Fruit fly (Drosophila melanogaster): ENCODE measurements around the gene anchor.
A peak's percentile ranks its signal among the peaks of the same experiment; 100 is the strongest.

The anchor gene

DNA sequence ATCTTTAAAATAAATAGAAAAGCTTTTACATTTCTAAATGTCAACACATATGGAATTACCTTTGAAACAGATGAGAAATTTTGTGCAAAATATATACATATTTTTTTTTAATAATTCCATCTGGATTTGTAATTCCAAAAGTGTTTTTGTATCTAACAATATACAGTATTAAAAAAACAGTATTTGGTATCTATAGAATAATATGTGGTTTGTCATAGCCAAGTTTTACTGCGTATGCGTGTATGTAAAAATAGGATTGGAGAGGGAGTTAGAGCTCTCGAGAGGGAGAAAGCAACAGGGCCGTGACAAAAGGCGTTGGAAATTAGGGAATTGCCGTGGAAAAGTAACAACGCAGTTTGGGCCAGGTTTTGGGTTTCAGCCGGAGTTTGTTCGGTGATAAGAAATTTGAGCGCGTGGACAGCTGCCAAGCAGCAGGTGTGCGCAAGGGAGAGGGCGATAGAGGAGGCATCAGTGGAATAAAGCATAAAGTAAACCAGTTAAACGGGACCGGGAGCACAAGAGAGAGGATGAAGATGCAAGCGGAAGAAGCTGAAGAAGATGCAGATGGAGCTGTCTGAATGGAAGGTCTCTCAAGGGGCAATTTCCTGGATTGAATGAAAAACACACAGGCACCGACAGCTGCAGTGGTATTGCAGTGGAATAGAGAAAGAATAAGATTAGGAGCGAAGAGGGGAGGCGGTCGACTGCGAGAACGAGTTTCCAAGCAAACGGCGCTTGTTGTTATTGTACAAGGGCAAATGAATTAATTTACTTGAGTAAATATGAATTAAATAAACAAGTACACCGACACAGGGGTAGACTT lies 31.5 kb downstream of the anchor start (continued):
- TF ChIP-seq pan (optimal IDR thresholded peaks at IDR 0.05) = no peak
- no peak for TF ChIP-seq Dfd (GFP tag; optimal IDR thresholded peaks at IDR 0.05)
- TF ChIP-seq Abd-B (GFP tag; optimal IDR thresholded peaks at IDR 0.05) = no peak
- peak; percentile 65 for TF ChIP-seq dmrt93B (GFP tag; optimal IDR thresholded peaks at IDR 0.05)
- TF ChIP-seq Hr83 (GFP tag; optimal IDR thresholded peaks at IDR 0.05; ENCODE audit: poor library complexity, severe bottlenecking) = peak; percentile 100

dm6 chr3L:17653701-17654667 lies 32.4 kb downstream of the anchor start, which contains the start of the genes Krn, Ndfip and CG7484:
Krn (minus strand) TSS chr3L:17654280.
Ndfip (minus strand) TSS chr3L:17654280.
CG7484 (plus strand) TSS chr3L:17654617.
- TF ChIP-seq N (GFP tag; optimal IDR thresholded peaks at IDR 0.05) (no peak), Myc (optimal IDR thresholded peaks at IDR 0.05) (no peak), h (GFP tag; optimal IDR thresholded peaks at IDR 0.05) (peak; percentile 91), woc (GFP tag; optimal IDR thresholded peaks at IDR 0.05) (peak; percentile 89), HLH106 (tag; optimal IDR thresholded peaks at IDR 0.05) (peak; percentile 95), br (GFP tag; optimal IDR thresholded peaks at IDR 0.05) (peak; percentile 78), CG32264 (GFP tag; optimal IDR thresholded peaks at IDR 0.05) (peak; percentile 26), Hnf4 (GFP tag; optimal IDR thresholded peaks at IDR 0.05) (peak; percentile 88), Hr83 (GFP tag; optimal IDR thresholded peaks at IDR 0.05; ENCODE audit: poor library complexity, severe bottlenecking) (peak; percentile 81), sv (GFP tag; optimal IDR thresholded peaks at IDR 0.05) (peak; percentile 68), OdsH (GFP tag; optimal IDR thresholded peaks at IDR 0.05) (peak; percentile 76), CrebA (GFP tag; optimal IDR thresholded peaks at IDR 0.05; ENCODE audit: borderline replicate concordance) (no peak), jim (GFP tag; optimal IDR thresholded peaks at IDR 0.05) (no peak), pan (optimal IDR thresholded peaks at IDR 0.05) (no peak), tai (GFP tag; optimal IDR thresholded peaks at IDR 0.05) (peak; percentile 90), Abd-B (GFP tag; optimal IDR thresholded peaks at IDR 0.05) (no peak), fru (GFP tag; optimal IDR thresholded peaks at IDR 0.05) (peak; percentile 86), Rel (GFP tag; optimal IDR thresholded peaks at IDR 0.05) (peak; percentile 1), Rel (tag; optimal IDR thresholded peaks at IDR 0.05) (peak; percentile 71), dsf (GFP tag; optimal IDR thresholded peaks at IDR 0.05; ENCODE audit: borderline replicate concordance) (peak; percentile 78), Mio (GFP tag; optimal IDR thresholded peaks at IDR 0.05) (no peak), usp (GFP tag; optimal IDR thresholded peaks at IDR 0.05) (no peak), psq (GFP tag; optimal IDR thresholded peaks at IDR 0.05) (peak; percentile 80), Hr78 (GFP tag; optimal IDR thresholded peaks at IDR 0.05) (no peak), ey (GFP tag; optimal IDR thresholded peaks at IDR 0.05) (peak; percentile 85), GATAd (GFP tag; optimal IDR thresholded peaks at IDR 0.05) (peak; percentile 79), Dif (GFP tag; optimal IDR thresholded peaks at IDR 0.05; ENCODE audit: partially characterized antibody) (no peak), dl (GFP tag; optimal IDR thresholded peaks at IDR 0.05; ENCODE audit: insufficient read depth in 1 of 2, partially characterized antibody in 2 of 2) (no peak), foxo (GFP tag; optimal IDR thresholded peaks at IDR 0.05) (peak in 1 of 2 experiments; percentile 93), brk (GFP tag; optimal IDR thresholded peaks at IDR 0.05) (peak; percentile 82), Sp1 (GFP tag; optimal IDR thresholded peaks at IDR 0.05) (peak; percentile 91), rgr (GFP tag; optimal IDR thresholded peaks at IDR 0.05) (peak; percentile 91), Vsx2 (GFP tag; optimal IDR thresholded peaks at IDR 0.05; ENCODE audit: partially characterized antibody) (no peak), lola (GFP tag; optimal IDR thresholded peaks at IDR 0.05) (no peak), CG9705 (GFP tag; optimal IDR thresholded peaks at IDR 0.05) (peak; percentile 90), Dfd (GFP tag; optimal IDR thresholded peaks at IDR 0.05) (peak; percentile 50), Jra (GFP tag; optimal IDR thresholded peaks at IDR 0.05) (peak; percentile 74), sage (GFP tag; optimal IDR thresholded peaks at IDR 0.05) (peak; percentile 39), dmrt93B (GFP tag; optimal IDR thresholded peaks at IDR 0.05) (peak; percentile 89)
